Fruit fly (Drosophila melanogaster) whole organism, pupa: ENCODE results near the gene CG18599.
A peak's percentile ranks its signal among the peaks of the same experiment; 100 is the strongest.

Source experiments
- CG10348 ChIP-seq: fragments of 200-800 bp; sonication (Bioruptor generic); IDR thresholded peaks from 2 replicates; pipeline ENCODE4 v1.3.6; 2022; ENCODE audit warnings: missing biosample characterization, missing genetic modification characterization
- CG32121 ChIP-seq: fragments of 200-800 bp; sonication (Bioruptor generic); IDR thresholded peaks from 2 replicates; pipeline ENCODE4 v1.3.6; 2022; ENCODE audit warnings: missing biosample characterization, missing genetic modification characterization
- CG8301 ChIP-seq: fragments of 200-800 bp; sonication (Bioruptor generic); optimal IDR thresholded peaks from 2 replicates; lab custom pipeline; 2018; ENCODE audit warnings: missing biosample characterization, mild to moderate bottlenecking, missing genetic modification characterization

- TF ChIP-seq CG32121 (GFP tag; lab: Robert Waterston, UW) (peak; percentile 98), CG10348 (peak; percentile 93), CG8301 (tag; lab: Kevin White, UChicago) (peak; percentile 97)
Measured at dm6 chr3R:18220211-18220749, 47.3 kb upstream of the CG18599 start, which contains the start of the genes CG7988 and CG7183.
